Worm (Caenorhabditis elegans): ENCODE data around the gene nlp-76.

Gene nlp-76

DNA sequence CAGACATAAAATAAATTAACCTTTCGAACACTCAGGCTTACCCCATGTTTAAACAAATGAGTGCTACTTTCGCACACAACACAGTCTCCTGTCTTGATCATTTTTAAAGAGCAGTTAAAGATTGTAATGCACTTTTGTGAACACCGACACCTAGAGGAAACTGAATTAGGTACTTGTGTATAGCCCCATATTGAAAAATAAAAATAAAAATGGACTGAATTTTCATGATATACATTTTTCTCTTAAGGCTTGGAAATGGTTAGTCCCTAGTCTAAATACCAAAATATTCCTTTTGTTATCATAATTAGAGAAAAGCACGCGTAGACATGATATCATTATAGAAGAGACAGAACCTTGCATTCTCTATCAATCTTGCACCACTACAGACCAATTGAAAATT is 38.3 kb upstream of the nlp-76 start, which contains the start of gene nhr-214:
Gene nhr-214, minus strand, starts transcription at position 101 of the 400 bp plus-strand sequence.
- TF ChIP-seq nhr-76 (tag; optimal IDR thresholded peaks at IDR 0.05), result no peak
- TF ChIP-seq nhr-77 (tag; optimal IDR thresholded peaks at IDR 0.05), result no peak
- no peak for TF ChIP-seq ama-1 (optimal IDR thresholded peaks at IDR 0.05)
- TF ChIP-seq R02D3.7 (tag; optimal IDR thresholded peaks at IDR 0.05), result no peak
- TF ChIP-seq nhr-11 (tag; optimal IDR thresholded peaks at IDR 0.05), result no peak
- no peak for TF ChIP-seq ztf-4 (tag; optimal IDR thresholded peaks at IDR 0.05)
- TF ChIP-seq aly-2 (tag; optimal IDR thresholded peaks at IDR 0.05), result no peak
- TF ChIP-seq tbx-2 (tag; optimal IDR thresholded peaks at IDR 0.05), result no peak
- no peak for TF ChIP-seq nhr-12 (tag; optimal IDR thresholded peaks at IDR 0.05)
- no peak for TF ChIP-seq ztf-11 (tag; optimal IDR thresholded peaks at IDR 0.05)

ce11 chrX:12700456-12700855 is 36.8 kb upstream of the nlp-76 start, which contains the start of gene nhr-26:
TSS of gene nhr-26 (minus strand) at chrX:12700465.
- TF ChIP-seq zag-1 (tag; optimal IDR thresholded peaks at IDR 0.05), result no peak
- no peak for TF ChIP-seq sea-2 (GFP tag; optimal IDR thresholded peaks at IDR 0.05)
- TF ChIP-seq snpc-4 (tag; optimal IDR thresholded peaks at IDR 0.05), result no peak
- no peak for TF ChIP-seq nfya-1 (tag; optimal IDR thresholded peaks at IDR 0.05; ENCODE audit: insufficient read depth)
- TF ChIP-seq ceh-82 (tag; optimal IDR thresholded peaks at IDR 0.05), result no peak
- no peak for TF ChIP-seq ceh-28 (tag; optimal IDR thresholded peaks at IDR 0.05)
- TF ChIP-seq lin-15B (tag; optimal IDR thresholded peaks at IDR 0.05), result no peak
- TF ChIP-seq pha-4 (tag; optimal IDR thresholded peaks at IDR 0.05), result no peak

DNA sequence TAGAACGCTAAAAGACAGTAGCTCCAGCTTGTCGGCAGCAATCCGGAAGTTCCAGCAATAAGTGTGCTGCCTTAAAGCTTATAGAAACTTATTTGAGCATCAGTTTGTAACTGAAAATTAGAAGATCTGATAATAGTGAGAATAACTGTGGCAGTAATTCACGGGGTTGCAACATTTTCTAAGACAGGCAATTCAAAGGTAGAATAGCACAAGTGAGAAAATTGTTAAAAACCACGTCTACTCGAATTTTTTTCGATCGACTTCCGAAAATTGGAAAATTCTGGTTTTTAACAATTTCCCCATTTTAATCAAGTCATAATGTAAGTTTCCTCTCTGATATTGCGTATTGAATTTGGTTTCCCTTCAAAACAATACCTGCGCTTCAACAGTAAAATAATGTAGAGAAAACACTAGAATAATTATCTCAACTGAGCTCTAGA is 29.5 kb upstream of the nlp-76 start:
- peak; percentile 3 for TF ChIP-seq nfya-1 (tag; optimal IDR thresholded peaks at IDR 0.05; ENCODE audit: insufficient read depth)
- TF ChIP-seq lin-39 (tag; optimal IDR thresholded peaks at IDR 0.05), result no peak
- peak; percentile 34 for TF ChIP-seq tbx-2 (tag; optimal IDR thresholded peaks at IDR 0.05)

DNA sequence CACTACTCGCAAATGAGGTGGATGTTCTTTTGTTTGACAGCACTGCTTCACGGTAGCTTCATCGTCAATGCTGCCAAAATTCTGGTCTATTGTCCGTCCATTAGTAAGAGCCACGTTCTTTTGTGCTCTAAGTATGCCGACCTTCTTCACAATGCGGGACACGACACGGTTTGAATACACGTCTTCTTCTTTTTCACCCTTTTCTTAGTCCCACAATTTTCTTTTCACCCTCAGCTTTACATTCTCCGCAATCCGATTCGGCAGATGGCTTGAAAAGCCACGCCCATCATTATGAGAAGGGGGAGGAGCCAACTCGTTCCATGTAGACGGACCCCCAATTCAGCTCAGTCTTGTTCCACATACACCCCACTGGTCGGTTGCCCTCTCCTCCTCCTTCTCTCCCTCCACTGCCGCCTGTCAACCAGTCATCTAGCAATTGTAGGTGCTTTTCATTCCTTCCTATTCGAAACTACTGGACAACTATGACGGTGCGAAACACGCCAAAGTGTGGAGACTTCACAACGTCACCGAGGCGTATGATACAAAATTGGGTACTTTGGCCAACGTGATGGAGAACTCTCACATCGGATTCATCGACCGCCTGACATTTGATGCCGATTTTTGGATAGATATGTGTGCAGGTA is 28.2 kb upstream of the nlp-76 start:
- TF ChIP-seq pha-4 (tag; optimal IDR thresholded peaks at IDR 0.05) (no peak), ceh-28 (tag; optimal IDR thresholded peaks at IDR 0.05) (no peak), ama-1 (optimal IDR thresholded peaks at IDR 0.05) (peak; percentile 86), nfya-1 (tag; optimal IDR thresholded peaks at IDR 0.05; ENCODE audit: insufficient read depth) (peak; percentile 42), nhr-67 (tag; optimal IDR thresholded peaks at IDR 0.05) (no peak), jun-1 (tag; optimal IDR thresholded peaks at IDR 0.05) (no peak), nhr-43 (tag; optimal IDR thresholded peaks at IDR 0.05; ENCODE audit: poor library complexity, severe bottlenecking) (no peak), R02D3.7 (tag; optimal IDR thresholded peaks at IDR 0.05) (no peak), fkh-10 (GFP tag; optimal IDR thresholded peaks at IDR 0.05) (peak; percentile 78), nhr-25 (tag; optimal IDR thresholded peaks at IDR 0.05) (no peak), ztf-11 (tag; optimal IDR thresholded peaks at IDR 0.05) (no peak), nhr-12 (tag; optimal IDR thresholded peaks at IDR 0.05) (no peak), fos-1 (tag; optimal IDR thresholded peaks at IDR 0.05) (no peak), unc-39 (tag; optimal IDR thresholded peaks at IDR 0.05) (no peak), lin-15B (tag; optimal IDR thresholded peaks at IDR 0.05) (no peak), fkh-2 (tag; optimal IDR thresholded peaks at IDR 0.05) (no peak), hmg-11 (tag; optimal IDR thresholded peaks at IDR 0.05) (peak; percentile 33), elt-3 (tag; optimal IDR thresholded peaks at IDR 0.05) (no peak), nhr-77 (tag; optimal IDR thresholded peaks at IDR 0.05) (no peak), nhr-23 (tag; optimal IDR thresholded peaks at IDR 0.05) (no peak), nhr-28 (tag; optimal IDR thresholded peaks at IDR 0.05) (no peak), aly-2 (tag; optimal IDR thresholded peaks at IDR 0.05) (no peak)

DNA sequence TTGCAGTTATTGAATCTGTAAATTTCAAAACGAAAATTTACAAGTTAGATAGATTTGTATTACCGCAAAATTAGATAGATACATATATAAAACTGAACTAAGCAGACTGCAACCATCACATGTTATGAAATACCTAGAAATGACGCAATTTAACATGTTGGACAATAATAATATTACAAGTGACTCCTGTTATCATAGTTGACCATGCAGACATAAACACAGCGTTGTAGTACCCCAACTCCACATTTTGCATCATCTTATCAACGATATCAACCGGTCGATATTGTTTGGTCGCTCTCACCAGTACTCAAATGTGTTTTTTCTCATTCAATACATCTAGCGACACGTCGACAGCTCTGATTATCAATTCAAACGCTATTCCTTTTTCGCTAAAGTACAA is 27.6 kb upstream of the nlp-76 start, which contains the start of gene ugt-50:
Gene ugt-50, plus strand, starts transcription at position 268 of the 400 bp plus-strand sequence.
- no peak for TF ChIP-seq R02D3.7 (tag; optimal IDR thresholded peaks at IDR 0.05)
- TF ChIP-seq fkh-2 (tag; optimal IDR thresholded peaks at IDR 0.05), result no peak
- no peak for TF ChIP-seq unc-62 (GFP tag; optimal IDR thresholded peaks at IDR 0.05)
- no peak for TF ChIP-seq skn-1 (tag; optimal IDR thresholded peaks at IDR 0.05)
- no peak for TF ChIP-seq fkh-10 (GFP tag; optimal IDR thresholded peaks at IDR 0.05)
- no peak for TF ChIP-seq ama-1 (optimal IDR thresholded peaks at IDR 0.05)
- no peak for TF ChIP-seq lin-39 (tag; optimal IDR thresholded peaks at IDR 0.05)
- no peak for TF ChIP-seq nhr-237 (tag; optimal IDR thresholded peaks at IDR 0.05)
- no peak for TF ChIP-seq sea-2 (GFP tag; optimal IDR thresholded peaks at IDR 0.05)
- TF ChIP-seq ceh-28 (tag; optimal IDR thresholded peaks at IDR 0.05), result peak; percentile 12
- no peak for TF ChIP-seq ztf-11 (tag; optimal IDR thresholded peaks at IDR 0.05)
- no peak for TF ChIP-seq lin-15B (tag; optimal IDR thresholded peaks at IDR 0.05)
- no peak for TF ChIP-seq elt-1 (tag; optimal IDR thresholded peaks at IDR 0.05)
- TF ChIP-seq pqm-1 (tag; optimal IDR thresholded peaks at IDR 0.05), result peak; percentile 73
- no peak for TF ChIP-seq nhr-28 (tag; optimal IDR thresholded peaks at IDR 0.05)
- TF ChIP-seq nhr-43 (tag; optimal IDR thresholded peaks at IDR 0.05; ENCODE audit: poor library complexity, severe bottlenecking), result peak; percentile 6
- peak; percentile 92 for TF ChIP-seq elt-2 (tag; optimal IDR thresholded peaks at IDR 0.05)
- TF ChIP-seq nhr-11 (tag; optimal IDR thresholded peaks at IDR 0.05), result no peak
- TF ChIP-seq unc-39 (tag; optimal IDR thresholded peaks at IDR 0.05), result no peak
- TF ChIP-seq nhr-25 (tag; optimal IDR thresholded peaks at IDR 0.05), result no peak
- no peak for TF ChIP-seq nfya-1 (tag; optimal IDR thresholded peaks at IDR 0.05; ENCODE audit: insufficient read depth)
- peak; percentile 26 for TF ChIP-seq jun-1 (tag; optimal IDR thresholded peaks at IDR 0.05)
- no peak for TF ChIP-seq hmg-11 (tag; optimal IDR thresholded peaks at IDR 0.05)
- no peak for TF ChIP-seq fos-1 (tag; optimal IDR thresholded peaks at IDR 0.05)
- no peak for TF ChIP-seq ZK546.5 (tag; optimal IDR thresholded peaks at IDR 0.05)
- TF ChIP-seq egl-5 (tag; optimal IDR thresholded peaks at IDR 0.05), result no peak
- no peak for TF ChIP-seq ceh-16 (tag; optimal IDR thresholded peaks at IDR 0.05)
- no peak for TF ChIP-seq ztf-4 (tag; optimal IDR thresholded peaks at IDR 0.05)
- no peak for TF ChIP-seq zag-1 (tag; optimal IDR thresholded peaks at IDR 0.05)
- no peak for TF ChIP-seq nhr-67 (tag; optimal IDR thresholded peaks at IDR 0.05)

All from whole organism, L3 larva.